Fruit fly (Drosophila melanogaster): ENCODE results near the gene CG32298.

dm6 chr3L:2398636-2399035, 7.8 kb upstream of the CG32298 start:
- no peak for TF ChIP-seq usp (GFP tag; optimal IDR thresholded peaks at IDR 0.05)
- no peak for TF ChIP-seq EcR (GFP tag; optimal IDR thresholded peaks at IDR 0.05)
- no peak for TF ChIP-seq psq (optimal IDR thresholded peaks at IDR 0.05)
